Worm (Caenorhabditis elegans) whole organism, L3 larva: Measurements from ENCODE around the gene Y37E11AL.2.

ENCODE experiments used
- R02D3.7 ChIP-seq: fragments of 150-350 bp; optimal IDR thresholded peaks from 2 replicates; lab custom pipeline; 2014; ENCODE audit warnings: missing biosample characterization, missing genetic modification characterization
- ZK546.5 ChIP-seq: sonication (generic microtip); optimal IDR thresholded peaks from 2 replicates; lab custom pipeline; 2017; ENCODE audit warnings: missing biosample characterization, missing genetic modification characterization
- aly-2 ChIP-seq: fragments of 150-350 bp; optimal IDR thresholded peaks from 2 replicates; lab custom pipeline; 2014; ENCODE audit warnings: missing biosample characterization, missing genetic modification characterization
- ama-1 ChIP-seq: fragments of 150-350 bp; optimal IDR thresholded peaks from 2 replicates; lab custom pipeline; 2018
- ceh-16 ChIP-seq: sonication (generic microtip); optimal IDR thresholded peaks from 2 replicates; lab custom pipeline; 2017; ENCODE audit warnings: missing biosample characterization, missing genetic modification characterization
- ceh-28 ChIP-seq: fragments of 150-350 bp; optimal IDR thresholded peaks from 2 replicates; lab custom pipeline; 2014; ENCODE audit warnings: missing biosample characterization, missing genetic modification reagents, missing genetic modification characterization
- ceh-82 ChIP-seq: fragments of 150-350 bp; optimal IDR thresholded peaks from 2 replicates; lab custom pipeline; 2014; ENCODE audit warnings: missing biosample characterization, missing genetic modification characterization
- ceh-9 ChIP-seq: sonication (generic microtip); optimal IDR thresholded peaks from 2 replicates; lab custom pipeline; 2018; ENCODE audit warnings: missing biosample characterization, missing genetic modification characterization
- daf-12 ChIP-seq: fragments of 150-350 bp; optimal IDR thresholded peaks from 2 replicates; lab custom pipeline; 2014; ENCODE audit warnings: missing biosample characterization, missing genetic modification reagents, missing genetic modification characterization
- elt-1 ChIP-seq: fragments of 150-350 bp; optimal IDR thresholded peaks from 2 replicates; lab custom pipeline; 2014; ENCODE audit warnings: missing biosample characterization, missing genetic modification characterization
- elt-3 ChIP-seq, 3 experiments: fragments of 150-350 bp in 1 of 3; sonication (generic microtip) in 2 of 3; optimal IDR thresholded peaks; 2 replicates in 2 of 3; 4 replicates in 1 of 3; lab custom pipeline; 2014 to 2017; ENCODE audit warnings: missing biosample characterization in 3 of 3, missing genetic modification characterization in 3 of 3
- eor-1 ChIP-seq, 2 experiments: fragments of 150-350 bp; optimal IDR thresholded peaks; 2 replicates each; lab custom pipeline; 2014 to 2018; ENCODE audit warnings: missing biosample characterization in 2 of 2, missing genetic modification characterization in 2 of 2
- fkh-2 ChIP-seq: fragments of 150-350 bp; optimal IDR thresholded peaks from 2 replicates; lab custom pipeline; 2014; ENCODE audit warnings: missing biosample characterization, missing genetic modification reagents, missing genetic modification characterization
- hmg-11 ChIP-seq: sonication (generic microtip); optimal IDR thresholded peaks from 2 replicates; lab custom pipeline; 2016; ENCODE audit warnings: missing genetic modification characterization, missing compliant biosample characterization
- lin-15B ChIP-seq: fragments of 150-350 bp; optimal IDR thresholded peaks from 2 replicates; lab custom pipeline; 2014; ENCODE audit warnings: missing biosample characterization, missing genetic modification characterization
- lin-39 ChIP-seq: fragments of 150-350 bp; optimal IDR thresholded peaks from 2 replicates; lab custom pipeline; 2018; ENCODE audit warnings: missing biosample characterization, missing genetic modification reagents, missing genetic modification characterization
- lsy-12 ChIP-seq: sonication (generic microtip); optimal IDR thresholded peaks from 2 replicates; lab custom pipeline; 2016; ENCODE audit warnings: mild to moderate bottlenecking, missing genetic modification characterization, missing compliant biosample characterization
- mdl-1 ChIP-seq: fragments of 150-350 bp; optimal IDR thresholded peaks from 2 replicates; lab custom pipeline; 2014; ENCODE audit warnings: missing biosample characterization, missing genetic modification characterization
- mml-1 ChIP-seq: fragments of 150-350 bp; sonication (generic microtip); optimal IDR thresholded peaks from 3 replicates; lab custom pipeline; 2014; ENCODE audit warnings: missing biosample characterization, missing genetic modification characterization
- nfya-1 ChIP-seq: sonication (generic microtip); optimal IDR thresholded peaks from 2 replicates; lab custom pipeline; 2017; ENCODE audit warnings: missing genetic modification characterization, mild to moderate bottlenecking, missing compliant biosample characterization, antibody characterized with exemption, moderate library complexity; ENCODE audit not compliant: insufficient read depth
- nhr-11 ChIP-seq: fragments of 150-350 bp; optimal IDR thresholded peaks from 2 replicates; lab custom pipeline; 2014; ENCODE audit warnings: missing biosample characterization, missing genetic modification characterization
- nhr-12 ChIP-seq: fragments of 150-350 bp; optimal IDR thresholded peaks from 2 replicates; lab custom pipeline; 2014; ENCODE audit warnings: missing biosample characterization, missing genetic modification characterization
- nhr-23 ChIP-seq: fragments of 150-350 bp; optimal IDR thresholded peaks from 2 replicates; lab custom pipeline; 2014; ENCODE audit warnings: missing biosample characterization, missing genetic modification reagents, missing genetic modification characterization
- nhr-237 ChIP-seq: fragments of 150-350 bp; optimal IDR thresholded peaks from 2 replicates; lab custom pipeline; 2014; ENCODE audit warnings: missing biosample characterization, missing genetic modification characterization
- nhr-25 ChIP-seq: sonication (generic microtip); optimal IDR thresholded peaks from 2 replicates; lab custom pipeline; 2017; ENCODE audit warnings: missing biosample characterization, missing genetic modification characterization
- nhr-28 ChIP-seq: fragments of 150-350 bp; optimal IDR thresholded peaks from 2 replicates; lab custom pipeline; 2014; ENCODE audit warnings: missing biosample characterization, missing genetic modification characterization
- nhr-67 ChIP-seq: fragments of 150-350 bp; optimal IDR thresholded peaks from 2 replicates; lab custom pipeline; 2014; ENCODE audit warnings: missing biosample characterization, missing genetic modification characterization
- nhr-76 ChIP-seq: fragments of 150-350 bp; sonication (generic microtip); optimal IDR thresholded peaks from 5 replicates; lab custom pipeline; 2014; ENCODE audit warnings: missing biosample characterization, missing genetic modification characterization
- pha-4 ChIP-seq: fragments of 150-350 bp; optimal IDR thresholded peaks from 2 replicates; lab custom pipeline; 2014; ENCODE audit warnings: missing biosample characterization, missing genetic modification reagents, missing genetic modification characterization
- pqm-1 ChIP-seq: fragments of 150-350 bp; optimal IDR thresholded peaks from 2 replicates; lab custom pipeline; 2017; ENCODE audit warnings: missing biosample characterization, missing genetic modification characterization, inconsistent platforms
- sea-2 ChIP-seq: fragments of 150-350 bp; sonication (generic microtip); optimal IDR thresholded peaks from 4 replicates; lab custom pipeline; 2014; ENCODE audit warnings: missing biosample characterization, missing genetic modification reagents, missing genetic modification characterization
- skn-1 ChIP-seq: fragments of 150-350 bp; optimal IDR thresholded peaks from 2 replicates; lab custom pipeline; 2014; ENCODE audit warnings: missing biosample characterization, missing genetic modification characterization
- tbx-2 ChIP-seq: sonication (generic microtip); optimal IDR thresholded peaks from 2 replicates; lab custom pipeline; 2016; ENCODE audit warnings: mild to moderate bottlenecking, missing genetic modification characterization, missing compliant biosample characterization
- unc-39 ChIP-seq: sonication (generic microtip); optimal IDR thresholded peaks from 4 replicates; lab custom pipeline; 2017; ENCODE audit warnings: missing biosample characterization, missing genetic modification characterization
- unc-62 ChIP-seq: fragments of 150-350 bp; sonication (generic microtip); optimal IDR thresholded peaks from 4 replicates; lab custom pipeline; 2014; ENCODE audit warnings: missing biosample characterization, missing genetic modification reagents, missing genetic modification characterization
- zag-1 ChIP-seq: fragments of 150-350 bp; optimal IDR thresholded peaks from 2 replicates; lab custom pipeline; 2014; ENCODE audit warnings: missing biosample characterization, missing genetic modification characterization
- ztf-11 ChIP-seq: fragments of 150-350 bp; optimal IDR thresholded peaks from 2 replicates; lab custom pipeline; 2014; ENCODE audit warnings: missing biosample characterization, missing genetic modification characterization

The Y37E11AL.2 gene

ce11 chrIV:3654214-3654613 is 44.1 kb upstream of the Y37E11AL.2 start:
- TF ChIP-seq nhr-25 (tag; lab: Kevin White, UChicago) (peak; percentile 56), ceh-28 (tag; lab: Kevin White, UChicago) (peak; percentile 66), nhr-11 (tag; lab: Kevin White, UChicago) (peak; percentile 18), nhr-23 (tag; lab: Kevin White, UChicago) (peak; percentile 47), lsy-12 (tag; lab: Kevin White, UChicago) (peak; percentile 22), elt-3 (tag; optimal IDR thresholded peaks at IDR 0.05; lab: Kevin White, UChicago) (peak in 1 of 3 experiments; percentile 6), nhr-237 (no peak), R02D3.7 (tag; lab: Kevin White, UChicago) (peak; percentile 9), eor-1 (tag; optimal IDR thresholded peaks at IDR 0.05; lab: Kevin White, UChicago) (no peak), aly-2 (no peak), nhr-76 (tag; lab: Kevin White, UChicago) (no peak), daf-12 (no peak), ama-1 (lab: Kevin White, UChicago) (peak; percentile 10), pha-4 (tag; lab: Kevin White, UChicago) (peak; percentile 89), ztf-11 (tag; lab: Kevin White, UChicago) (no peak), tbx-2 (peak; percentile 59), nfya-1 (tag; lab: Kevin White, UChicago) (peak; percentile 62), mdl-1 (peak; percentile 60), mml-1 (tag; lab: Kevin White, UChicago) (peak; percentile 95), pqm-1 (tag; lab: Kevin White, UChicago) (peak; percentile 1)
- TF ChIP-seq, all 47 proteins: peak for 14

- TF ChIP-seq eor-1 (tag; optimal IDR thresholded peaks at IDR 0.05; lab: Kevin White, UChicago): no peak
- no peak for TF ChIP-seq mdl-1
- TF ChIP-seq sea-2 (GFP tag; lab: Kevin White, UChicago): no peak
- no peak for TF ChIP-seq nhr-76 (tag; lab: Kevin White, UChicago)
- TF ChIP-seq fkh-2 (tag; lab: Kevin White, UChicago): no peak
- no peak for TF ChIP-seq nhr-67 (tag; lab: Kevin White, UChicago)
- TF ChIP-seq nhr-28: no peak
- no peak for TF ChIP-seq nhr-23 (tag; lab: Kevin White, UChicago)
- no peak for TF ChIP-seq ceh-16 (tag; lab: Kevin White, UChicago)
- no peak for TF ChIP-seq nhr-237
- TF ChIP-seq nhr-12: no peak
- TF ChIP-seq mml-1 (tag; lab: Kevin White, UChicago): no peak
- TF ChIP-seq nfya-1 (tag; lab: Kevin White, UChicago): no peak
- no peak for TF ChIP-seq ceh-9 (tag; lab: Kevin White, UChicago)
- no peak for TF ChIP-seq unc-39 (tag; lab: Kevin White, UChicago)
- TF ChIP-seq hmg-11 (tag; lab: Kevin White, UChicago): no peak
- no peak for TF ChIP-seq pqm-1 (tag; lab: Kevin White, UChicago)
- no peak for TF ChIP-seq unc-62 (GFP tag; lab: Kevin White, UChicago)
- TF ChIP-seq daf-12: no peak
- TF ChIP-seq ZK546.5 (tag; lab: Kevin White, UChicago): no peak
Observed at ce11 chrIV:3654823-3655222, 43.5 kb upstream of the Y37E11AL.2 start.

ce11 chrIV:3655896-3656295 is 42.4 kb upstream of the Y37E11AL.2 start:
- TF ChIP-seq nfya-1 (tag; lab: Kevin White, UChicago): peak; percentile 11
- no peak for TF ChIP-seq skn-1 (tag; lab: Kevin White, UChicago)
- peak; percentile 1 for TF ChIP-seq mml-1 (tag; lab: Kevin White, UChicago)

- TF ChIP-seq nhr-237 (no peak), zag-1 (tag; lab: Kevin White, UChicago) (no peak), lin-39 (tag; lab: Kevin White, UChicago) (no peak), elt-1 (tag; lab: Kevin White, UChicago) (no peak), ztf-11 (tag; lab: Kevin White, UChicago) (no peak), lin-15B (tag; lab: Kevin White, UChicago) (no peak), lsy-12 (tag; lab: Kevin White, UChicago) (no peak), eor-1 (tag; optimal IDR thresholded peaks at IDR 0.05; lab: Kevin White, UChicago) (no peak), elt-3 (tag; optimal IDR thresholded peaks at IDR 0.05; lab: Kevin White, UChicago) (no peak), ceh-82 (no peak), nhr-11 (tag; lab: Kevin White, UChicago) (no peak), hmg-11 (tag; lab: Kevin White, UChicago) (no peak)
Observed at ce11 chrIV:3659951-3660350, 38.4 kb upstream of the Y37E11AL.2 start.
